Worm (Caenorhabditis elegans): ENCODE results near the gene glt-1.

glt-1 gene

DNA sequence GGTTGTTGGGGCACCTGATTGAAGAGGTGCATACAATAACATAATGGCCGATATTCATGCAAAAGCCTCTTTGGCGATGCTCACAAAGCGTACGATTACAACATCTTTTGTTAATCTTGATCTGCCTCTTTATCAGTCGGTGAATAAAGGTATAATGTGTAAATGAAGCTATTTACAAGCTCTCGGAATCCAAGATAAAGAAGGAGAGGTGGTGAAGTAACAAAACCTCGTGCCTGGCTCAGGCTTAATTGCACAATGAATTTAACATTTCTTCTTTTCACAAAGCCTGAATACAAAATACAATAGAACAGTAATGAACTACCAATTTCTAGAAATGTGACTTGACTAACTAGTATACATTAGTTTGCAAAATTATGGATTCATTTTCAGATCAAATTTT, 11.4 kb downstream of the glt-1 start:
- no peak for TF ChIP-seq set-16 (GFP tag; IDR thresholded peaks at IDR 0.05)
- TF ChIP-seq tag-97 (GFP tag; IDR thresholded peaks at IDR 0.05) = no peak
- no peak for TF ChIP-seq nhr-76 (tag; optimal IDR thresholded peaks at IDR 0.05)
- TF ChIP-seq zfp-3 (GFP tag; conservative IDR thresholded peaks at IDR 0.05) = no peak

- TF ChIP-seq madf-9 (GFP tag; conservative IDR thresholded peaks at IDR 0.05) = no peak
- no peak for TF ChIP-seq dpl-1 (GFP tag; optimal IDR thresholded peaks at IDR 0.05)
- no peak for TF ChIP-seq zip-2 (tag; optimal IDR thresholded peaks at IDR 0.05)
- TF ChIP-seq tra-1 (GFP tag; IDR thresholded peaks at IDR 0.05) = no peak
- no peak for TF ChIP-seq zip-11 (GFP tag; IDR thresholded peaks at IDR 0.05)
- no peak for TF ChIP-seq unc-62 (GFP tag; optimal IDR thresholded peaks at IDR 0.05 in 1 of 2)
- no peak for TF ChIP-seq unc-62 (tag; optimal IDR thresholded peaks at IDR 0.05)
- no peak for TF ChIP-seq mxl-2 (GFP tag; conservative IDR thresholded peaks at IDR 0.05)
- no peak for TF ChIP-seq hmg-1.1 (GFP tag; IDR thresholded peaks at IDR 0.05)
- no peak for TF ChIP-seq mdl-1 (tag; optimal IDR thresholded peaks at IDR 0.05)
- no peak for TF ChIP-seq F49E8.2 (tag; optimal IDR thresholded peaks at IDR 0.05; ENCODE audit: borderline replicate concordance)
- TF ChIP-seq lin-39 (tag; optimal IDR thresholded peaks at IDR 0.05) = no peak
- no peak for TF ChIP-seq nhr-111 (GFP tag; optimal IDR thresholded peaks at IDR 0.05)
- no peak for TF ChIP-seq pqm-1 (tag; optimal IDR thresholded peaks at IDR 0.05)
- TF ChIP-seq lim-7 (GFP tag; IDR thresholded peaks at IDR 0.05) = no peak
- no peak for TF ChIP-seq Y48G9A.11 (GFP tag; IDR thresholded peaks at IDR 0.05)
- TF ChIP-seq fos-1 (tag; optimal IDR thresholded peaks at IDR 0.05) = no peak
Observed at ce11 chrX:3508906-3509305, 13.1 kb downstream of the glt-1 start, which contains the start of gene sox-4. sox-4 (minus strand) TSS chrX:3509006.

ce11 chrX:3513715-3514114, 17.9 kb downstream of the glt-1 start:
- TF ChIP-seq fkh-10 (GFP tag; optimal IDR thresholded peaks at IDR 0.05) = peak; percentile 85
- no peak for TF ChIP-seq F10B5.3 (tag; optimal IDR thresholded peaks at IDR 0.05)
- TF ChIP-seq unc-62 (GFP tag; optimal IDR thresholded peaks at IDR 0.05 in 1 of 2) = peak in 1 of 2 experiments; percentile 56
- TF ChIP-seq unc-62 (tag; optimal IDR thresholded peaks at IDR 0.05) = no peak

ce11 chrX:3517141-3517540, 21.3 kb downstream of the glt-1 start:
- TF ChIP-seq daf-19 (GFP tag; conservative IDR thresholded peaks at IDR 0.05) = no peak
- no peak for TF ChIP-seq T26A8.4 (GFP tag; IDR thresholded peaks at IDR 0.05)
- no peak for TF ChIP-seq Y5F2A.4 (GFP tag; optimal IDR thresholded peaks at IDR 0.05)
- no peak for TF ChIP-seq saeg-2 (GFP tag; IDR thresholded peaks at IDR 0.05)
- TF ChIP-seq egl-27 (tag; optimal IDR thresholded peaks at IDR 0.05) = no peak
- no peak for TF ChIP-seq lir-3 (tag; optimal IDR thresholded peaks at IDR 0.05)
- TF ChIP-seq lsy-2 (tag; optimal IDR thresholded peaks at IDR 0.05) = no peak
- TF ChIP-seq spr-1 (tag; optimal IDR thresholded peaks at IDR 0.05) = no peak
- no peak for TF ChIP-seq unc-130 (GFP tag; optimal IDR thresholded peaks at IDR 0.05)
- TF ChIP-seq ztf-11 (tag; optimal IDR thresholded peaks at IDR 0.05) = no peak
- TF ChIP-seq mep-1 (tag; optimal IDR thresholded peaks at IDR 0.05) = no peak
- TF ChIP-seq vab-7 (GFP tag; IDR thresholded peaks at IDR 0.05) = no peak
- no peak for TF ChIP-seq nhr-48 (tag; optimal IDR thresholded peaks at IDR 0.05)

- TF ChIP-seq snpc-4 (tag; optimal IDR thresholded peaks at IDR 0.05) (no peak), lim-7 (GFP tag; IDR thresholded peaks at IDR 0.05) (no peak)
Observed at ce11 chrX:3518494-3518893, 22.7 kb downstream of the glt-1 start, which contains the start of gene npr-16. npr-16 (plus strand) TSS chrX:3518794.

Measured in whole organism, L4 larva.